Worm (Caenorhabditis elegans) whole organism, L2 larva: ENCODE measurements around the gene srh-112.

ENCODE experiments used
- C34F6.9 ChIP-seq: fragments of 150-350 bp; optimal IDR thresholded peaks from 2 replicates; lab custom pipeline; 2014; ENCODE audit warnings: missing biosample characterization, missing genetic modification characterization
- R02D3.7 ChIP-seq: fragments of 150-350 bp; optimal IDR thresholded peaks from 2 replicates; lab custom pipeline; 2014; ENCODE audit warnings: missing biosample characterization, missing genetic modification characterization
- Y55F3AM.14 ChIP-seq: fragments of 200-800 bp; sonication (Bioruptor generic); optimal IDR thresholded peaks from 2 replicates; lab custom pipeline; 2018; ENCODE audit warnings: mild to moderate bottlenecking, missing genetic modification characterization, missing compliant biosample characterization
- alr-1 ChIP-seq: fragments of 150-350 bp; optimal IDR thresholded peaks from 2 replicates; lab custom pipeline; 2014; ENCODE audit warnings: missing biosample characterization, missing genetic modification characterization
- aly-2 ChIP-seq: fragments of 150-350 bp; optimal IDR thresholded peaks from 2 replicates; lab custom pipeline; 2014; ENCODE audit warnings: missing biosample characterization, missing genetic modification characterization
- blmp-1 ChIP-seq: sonication (generic microtip); optimal IDR thresholded peaks from 2 replicates; lab custom pipeline; 2017; ENCODE audit warnings: missing genetic modification characterization, mild to moderate bottlenecking, missing compliant biosample characterization, antibody characterized with exemption, moderate library complexity; ENCODE audit not compliant: insufficient read depth
- ceh-82 ChIP-seq: fragments of 150-350 bp; optimal IDR thresholded peaks from 2 replicates; lab custom pipeline; 2014; ENCODE audit warnings: missing biosample characterization, missing genetic modification characterization
- crh-2 ChIP-seq: sonication (generic microtip); optimal IDR thresholded peaks from 2 replicates; lab custom pipeline; 2017; ENCODE audit warnings: missing biosample characterization, missing genetic modification characterization
- dmd-4 ChIP-seq: sonication (generic microtip); optimal IDR thresholded peaks from 2 replicates; lab custom pipeline; 2017; ENCODE audit warnings: missing biosample characterization, missing genetic modification characterization
- elt-1 ChIP-seq: fragments of 150-350 bp; optimal IDR thresholded peaks from 2 replicates; lab custom pipeline; 2014; ENCODE audit warnings: missing biosample characterization, missing genetic modification characterization
- fos-1 ChIP-seq: fragments of 150-350 bp; optimal IDR thresholded peaks from 2 replicates; lab custom pipeline; 2014; ENCODE audit warnings: missing biosample characterization, missing genetic modification characterization
- gmeb-1 ChIP-seq: fragments of 150-350 bp; optimal IDR thresholded peaks from 2 replicates; lab custom pipeline; 2014; ENCODE audit warnings: missing biosample characterization, missing genetic modification characterization
- lin-11 ChIP-seq: fragments of 150-350 bp; sonication (generic microtip); optimal IDR thresholded peaks from 2 replicates; lab custom pipeline; 2014; ENCODE audit warnings: missing biosample characterization, missing genetic modification characterization, inconsistent platforms, mixed read lengths
- lin-13 ChIP-seq: fragments of 150-350 bp; optimal IDR thresholded peaks from 2 replicates; lab custom pipeline; 2014; ENCODE audit warnings: missing biosample characterization, missing genetic modification reagents, missing genetic modification characterization
- lsy-2 ChIP-seq, 2 experiments: fragments of 150-350 bp in 1 of 2; sonication (generic microtip) in 1 of 2; optimal IDR thresholded peaks; 2 replicates each; lab custom pipeline; 2014 to 2017; ENCODE audit warnings: missing biosample characterization in 2 of 2, missing genetic modification characterization in 2 of 2
- mbf-1 ChIP-seq: sonication (generic microtip); optimal IDR thresholded peaks from 2 replicates; lab custom pipeline; 2017; ENCODE audit warnings: missing biosample characterization, missing genetic modification characterization
- mdl-1 ChIP-seq, 2 experiments: fragments of 150-350 bp in 1 of 2; sonication (generic microtip) in 1 of 2; optimal IDR thresholded peaks; 2 replicates each; lab custom pipeline; 2017; ENCODE audit warnings: missing biosample characterization in 2 of 2, missing genetic modification characterization in 2 of 2
- nhr-10 ChIP-seq: sonication (generic microtip); optimal IDR thresholded peaks from 2 replicates; lab custom pipeline; 2017; ENCODE audit warnings: missing biosample characterization, missing genetic modification characterization
- nhr-11 ChIP-seq: fragments of 150-350 bp; optimal IDR thresholded peaks from 2 replicates; lab custom pipeline; 2014; ENCODE audit warnings: missing biosample characterization, missing genetic modification characterization
- nhr-129 ChIP-seq: fragments of 150-350 bp; optimal IDR thresholded peaks from 2 replicates; lab custom pipeline; 2014; ENCODE audit warnings: missing biosample characterization, missing genetic modification characterization
- nhr-21 ChIP-seq: fragments of 150-350 bp; optimal IDR thresholded peaks from 2 replicates; lab custom pipeline; 2014; ENCODE audit warnings: missing biosample characterization, missing genetic modification characterization
- nhr-237 ChIP-seq: fragments of 150-350 bp; optimal IDR thresholded peaks from 2 replicates; lab custom pipeline; 2014; ENCODE audit warnings: missing biosample characterization, missing genetic modification characterization
- nhr-25 ChIP-seq: fragments of 150-350 bp; sonication (generic microtip); optimal IDR thresholded peaks from 3 replicates; lab custom pipeline; 2014; ENCODE audit warnings: missing biosample characterization, missing genetic modification characterization
- nhr-6 ChIP-seq: fragments of 150-350 bp; optimal IDR thresholded peaks from 2 replicates; lab custom pipeline; 2014; ENCODE audit warnings: missing biosample characterization, missing genetic modification characterization
- peb-1 ChIP-seq: fragments of 150-350 bp; optimal IDR thresholded peaks from 2 replicates; lab custom pipeline; 2014; ENCODE audit warnings: missing biosample characterization, missing genetic modification characterization
- sem-4 ChIP-seq: fragments of 150-350 bp; optimal IDR thresholded peaks from 2 replicates; lab custom pipeline; 2014; ENCODE audit warnings: missing biosample characterization, missing genetic modification reagents, missing genetic modification characterization
- skn-1 ChIP-seq: sonication (generic microtip); optimal IDR thresholded peaks from 2 replicates; lab custom pipeline; 2017; ENCODE audit warnings: missing biosample characterization, missing genetic modification characterization
- sma-3 ChIP-seq: sonication (generic microtip); optimal IDR thresholded peaks from 2 replicates; lab custom pipeline; 2016; ENCODE audit warnings: missing genetic modification reagents, missing genetic modification characterization, missing compliant biosample characterization
- snpc-4 ChIP-seq: fragments of 150-350 bp; optimal IDR thresholded peaks from 2 replicates; lab custom pipeline; 2014; ENCODE audit warnings: missing biosample characterization, missing genetic modification characterization
- unc-39 ChIP-seq: fragments of 150-350 bp; optimal IDR thresholded peaks from 2 replicates; lab custom pipeline; 2014; ENCODE audit warnings: missing biosample characterization, missing genetic modification characterization
- unc-55 ChIP-seq: fragments of 150-350 bp; sonication (generic microtip); optimal IDR thresholded peaks from 3 replicates; lab custom pipeline; 2014; ENCODE audit warnings: missing biosample characterization, missing genetic modification reagents, missing genetic modification characterization
- unc-62 ChIP-seq: fragments of 150-350 bp; optimal IDR thresholded peaks from 2 replicates; lab custom pipeline; 2014; ENCODE audit warnings: missing biosample characterization, missing genetic modification reagents, missing genetic modification characterization
- zag-1 ChIP-seq: fragments of 150-350 bp; optimal IDR thresholded peaks from 2 replicates; lab custom pipeline; 2014; ENCODE audit warnings: missing biosample characterization, missing genetic modification characterization
- ztf-1 ChIP-seq: fragments of 200-800 bp; sonication (Bioruptor generic); conservative IDR thresholded peaks from 2 replicates; pipeline ENCODE4 v1.3.6; 2022; ENCODE audit warnings: missing genetic modification characterization, missing compliant biosample characterization
- ztf-11 ChIP-seq: sonication (generic microtip); optimal IDR thresholded peaks from 2 replicates; lab custom pipeline; 2017; ENCODE audit warnings: missing biosample characterization, missing genetic modification characterization
- ztf-4 ChIP-seq: fragments of 150-350 bp; optimal IDR thresholded peaks from 2 replicates; lab custom pipeline; 2014; ENCODE audit warnings: missing biosample characterization, missing genetic modification characterization

srh-112 gene

ce11 chrV:17201847-17202246 lies 24.2 kb downstream of the srh-112 start, which contains the start of gene Y68A4A.10:
TSS of gene Y68A4A.10 (plus strand) at chrV:17202147.
- TF ChIP-seq nhr-25 (tag; lab: Kevin White, UChicago): no peak
- TF ChIP-seq nhr-129 (tag; lab: Kevin White, UChicago): no peak
- TF ChIP-seq unc-62 (GFP tag; lab: Kevin White, UChicago): no peak
- no peak for TF ChIP-seq nhr-237 (tag; lab: Kevin White, UChicago)
- TF ChIP-seq lin-13: no peak
- TF ChIP-seq sem-4: no peak
- no peak for TF ChIP-seq mbf-1
- TF ChIP-seq peb-1 (tag; lab: Kevin White, UChicago): no peak
- TF ChIP-seq ceh-82 (tag; lab: Kevin White, UChicago): no peak
- no peak for TF ChIP-seq lin-11 (tag; lab: Kevin White, UChicago)
- TF ChIP-seq C34F6.9 (tag; lab: Kevin White, UChicago): no peak
- TF ChIP-seq nhr-10 (tag; lab: Kevin White, UChicago): no peak
- no peak for TF ChIP-seq crh-2 (tag; lab: Kevin White, UChicago)
- TF ChIP-seq nhr-11 (tag; lab: Kevin White, UChicago): no peak
- no peak for TF ChIP-seq unc-39 (tag; lab: Kevin White, UChicago)
- no peak for TF ChIP-seq ztf-11
- TF ChIP-seq blmp-1 (tag; lab: Kevin White, UChicago): no peak
- no peak for TF ChIP-seq gmeb-1

ce11 chrV:17198926-17199325 lies 27.1 kb downstream of the srh-112 start, which contains the start of gene srz-96:
TSS of gene srz-96 (plus strand) at chrV:17199226.
- TF ChIP-seq snpc-4 (tag; lab: Kevin White, UChicago): no peak
- no peak for TF ChIP-seq lin-11 (tag; lab: Kevin White, UChicago)
- no peak for TF ChIP-seq aly-2
- TF ChIP-seq nhr-11 (tag; lab: Kevin White, UChicago): no peak
- no peak for TF ChIP-seq skn-1
- no peak for TF ChIP-seq fos-1 (tag; lab: Kevin White, UChicago)
- no peak for TF ChIP-seq mdl-1 (tag; optimal IDR thresholded peaks at IDR 0.05; lab: Kevin White, UChicago)
- TF ChIP-seq dmd-4 (tag; lab: Kevin White, UChicago): no peak
- TF ChIP-seq mbf-1: no peak
- TF ChIP-seq crh-2 (tag; lab: Kevin White, UChicago): no peak
- TF ChIP-seq nhr-6 (tag; lab: Kevin White, UChicago): no peak
- no peak for TF ChIP-seq elt-1 (tag; lab: Kevin White, UChicago)
- no peak for TF ChIP-seq zag-1 (tag; lab: Kevin White, UChicago)
- no peak for TF ChIP-seq ztf-4 (tag; lab: Kevin White, UChicago)
- TF ChIP-seq, all 48 proteins: peak for 0

- no peak for TF ChIP-seq nhr-129 (tag; lab: Kevin White, UChicago)
- no peak for TF ChIP-seq ztf-4 (tag; lab: Kevin White, UChicago)
- no peak for TF ChIP-seq ztf-1 (GFP tag; lab: Robert Waterston, UW)
- no peak for TF ChIP-seq unc-55 (GFP tag; lab: Kevin White, UChicago)
- TF ChIP-seq gmeb-1: no peak
Observed at ce11 chrV:17192238-17192637, 33.8 kb downstream of the srh-112 start, which contains the start of gene srz-47. TSS of gene srz-47 (minus strand) at chrV:17192338.

ce11 chrV:17190399-17190798 lies 35.6 kb downstream of the srh-112 start, which contains the start of gene str-199:
TSS of gene str-199 (minus strand) at chrV:17190499.
- TF ChIP-seq nhr-21 (tag; lab: Kevin White, UChicago): no peak
- no peak for TF ChIP-seq nhr-237 (tag; lab: Kevin White, UChicago)
- no peak for TF ChIP-seq snpc-4 (tag; lab: Kevin White, UChicago)
- TF ChIP-seq nhr-11 (tag; lab: Kevin White, UChicago): no peak
- TF ChIP-seq ztf-11: no peak
- no peak for TF ChIP-seq gmeb-1
- TF ChIP-seq sem-4: no peak
- no peak for TF ChIP-seq nhr-25 (tag; lab: Kevin White, UChicago)
- no peak for TF ChIP-seq blmp-1 (tag; lab: Kevin White, UChicago)
- TF ChIP-seq alr-1: no peak
- no peak for TF ChIP-seq dmd-4 (tag; lab: Kevin White, UChicago)
- TF ChIP-seq elt-1 (tag; lab: Kevin White, UChicago): no peak
- TF ChIP-seq ztf-1 (GFP tag; lab: Robert Waterston, UW): no peak

- no peak for TF ChIP-seq R02D3.7 (tag; lab: Kevin White, UChicago)
- TF ChIP-seq nhr-129 (tag; lab: Kevin White, UChicago): no peak
- no peak for TF ChIP-seq Y55F3AM.14 (GFP tag; lab: Kevin White, UChicago)
- no peak for TF ChIP-seq lsy-2 (tag; optimal IDR thresholded peaks at IDR 0.05; lab: Kevin White, UChicago)
- TF ChIP-seq ztf-4 (tag; lab: Kevin White, UChicago): no peak
- TF ChIP-seq ztf-11: no peak
- no peak for TF ChIP-seq zag-1 (tag; lab: Kevin White, UChicago)
- no peak for TF ChIP-seq C34F6.9 (tag; lab: Kevin White, UChicago)
- no peak for TF ChIP-seq sma-3 (GFP tag; lab: Kevin White, UChicago)
- TF ChIP-seq lin-13: no peak
- no peak for TF ChIP-seq nhr-237 (tag; lab: Kevin White, UChicago)
Observed at ce11 chrV:17182045-17182444, 44.0 kb downstream of the srh-112 start, which contains the start of gene srh-159. TSS of gene srh-159 (plus strand) at chrV:17182345.
